Worm (Caenorhabditis elegans) whole organism, L1 larva: ENCODE data around the gene vps-22.

Source experiments
- C04F5.9 ChIP-seq: sonication (generic microtip); optimal IDR thresholded peaks from 2 replicates; lab custom pipeline; 2016; ENCODE audit warnings: missing genetic modification characterization, missing compliant biosample characterization
- C16A3.4 ChIP-seq: fragments of 150-350 bp; optimal IDR thresholded peaks from 2 replicates; lab custom pipeline; 2014; ENCODE audit warnings: missing biosample characterization, missing genetic modification characterization
- C34B4.2 ChIP-seq: sonication (generic microtip); optimal IDR thresholded peaks from 2 replicates; lab custom pipeline; 2017; ENCODE audit warnings: mild to moderate bottlenecking, missing genetic modification characterization, missing compliant biosample characterization
- Y116A8C.19 ChIP-seq: sonication (generic microtip); optimal IDR thresholded peaks from 2 replicates; lab custom pipeline; 2016; ENCODE audit warnings: missing compliant biosample characterization, missing genetic modification characterization, borderline replicate concordance
- alr-1 ChIP-seq: fragments of 200-800 bp; sonication (Bioruptor generic); optimal IDR thresholded peaks from 2 replicates; lab custom pipeline; 2018; ENCODE audit warnings: borderline replicate concordance, mild to moderate bottlenecking, missing genetic modification characterization, missing compliant biosample characterization
- aly-2 ChIP-seq: fragments of 150-350 bp; optimal IDR thresholded peaks from 2 replicates; lab custom pipeline; 2014; ENCODE audit warnings: missing biosample characterization, missing genetic modification characterization
- ama-1 ChIP-seq: fragments of 150-350 bp; optimal IDR thresholded peaks from 2 replicates; lab custom pipeline; 2014
- ceh-90 ChIP-seq: sonication (generic microtip); optimal IDR thresholded peaks from 2 replicates; lab custom pipeline; 2016; ENCODE audit warnings: missing genetic modification characterization, missing compliant biosample characterization
- ces-1 ChIP-seq: fragments of 150-350 bp; optimal IDR thresholded peaks from 2 replicates; lab custom pipeline; 2014; ENCODE audit warnings: missing biosample characterization, missing genetic modification reagents, missing genetic modification characterization
- dpl-1 ChIP-seq, 3 experiments: fragments of 150-350 bp in 2 of 3; sonication (generic microtip) in 1 of 3; optimal IDR thresholded peaks; 2 replicates each; lab custom pipeline; 2014 to 2017; ENCODE audit warnings: missing biosample characterization in 3 of 3, missing genetic modification characterization in 3 of 3, missing genetic modification reagents in 3 of 3
- efl-1 ChIP-seq, 4 experiments: fragments of 150-350 bp; optimal IDR thresholded peaks in 3 of 4; peaks in 1 of 4; 1 replicate in 1 of 4; 2 replicates in 3 of 4; lab custom pipeline; 2014; ENCODE audit warnings: missing biosample characterization in 2 of 4, missing genetic modification characterization in 2 of 4, missing genetic modification reagents in 2 of 4
- efl-3 ChIP-seq: fragments of 200-800 bp; sonication (Bioruptor generic); optimal IDR thresholded peaks from 2 replicates; lab custom pipeline; 2018; ENCODE audit warnings: mild to moderate bottlenecking, missing genetic modification characterization, missing compliant biosample characterization
- elt-2 ChIP-seq: sonication (generic microtip); optimal IDR thresholded peaks from 2 replicates; lab custom pipeline; 2016; ENCODE audit warnings: missing genetic modification characterization, mild to moderate bottlenecking, inconsistent platforms, missing compliant biosample characterization, missing genetic modification reagents
- elt-3 ChIP-seq, 6 experiments: fragments of 150-350 bp in 1 of 6; sonication (generic microtip); optimal IDR thresholded peaks; 2 replicates each; lab custom pipeline; 2017 to 2018; ENCODE audit warnings: missing biosample characterization in 6 of 6, missing genetic modification characterization in 6 of 6, inconsistent platforms in 1 of 6
- ets-5 ChIP-seq: fragments of 200-800 bp; sonication (Bioruptor generic); IDR thresholded peaks from 2 replicates; pipeline ENCODE4 v1.3.6; 2022; ENCODE audit warnings: missing genetic modification characterization, missing compliant biosample characterization
- hpl-2 ChIP-seq: fragments of 150-350 bp; optimal IDR thresholded peaks from 2 replicates; lab custom pipeline; 2014; ENCODE audit warnings: missing biosample characterization, missing genetic modification reagents, missing genetic modification characterization
- lin-15B ChIP-seq: fragments of 150-350 bp; sonication (generic microtip); optimal IDR thresholded peaks from 3 replicates; lab custom pipeline; 2014; ENCODE audit warnings: missing biosample characterization, missing genetic modification characterization
- lin-35 ChIP-seq, 2 experiments: fragments of 150-350 bp; optimal IDR thresholded peaks; 2 replicates each; lab custom pipeline; 2014; ENCODE audit warnings: missing biosample characterization in 2 of 2, missing genetic modification characterization in 2 of 2, missing genetic modification reagents in 2 of 2
- lir-3 ChIP-seq: sonication (generic microtip); optimal IDR thresholded peaks from 2 replicates; lab custom pipeline; 2016; ENCODE audit warnings: mild to moderate bottlenecking, missing genetic modification characterization, moderate library complexity, missing compliant biosample characterization; ENCODE audit not compliant: poor library complexity
- lsy-2 ChIP-seq, 2 experiments: fragments of 150-350 bp; optimal IDR thresholded peaks; 2 replicates each; lab custom pipeline; 2014; ENCODE audit warnings: missing biosample characterization in 2 of 2, missing genetic modification characterization in 2 of 2
- mab-9 ChIP-seq: fragments of 200-800 bp; sonication (Bioruptor generic); IDR thresholded peaks from 2 replicates; pipeline ENCODE4 v1.3.6; 2022; ENCODE audit warnings: missing genetic modification reagents, missing genetic modification characterization, missing compliant biosample characterization
- mdl-1 ChIP-seq, 2 experiments: fragments of 150-350 bp; optimal IDR thresholded peaks; 2 replicates each; lab custom pipeline; 2014 to 2017; ENCODE audit warnings: missing biosample characterization in 2 of 2, missing genetic modification characterization in 2 of 2, inconsistent platforms in 1 of 2
- mef-2 ChIP-seq: fragments of 150-350 bp; optimal IDR thresholded peaks from 2 replicates; lab custom pipeline; 2014; ENCODE audit warnings: missing biosample characterization, missing genetic modification characterization
- nhr-19 ChIP-seq: fragments of 200-800 bp; sonication (Bioruptor generic); conservative IDR thresholded peaks from 2 replicates; pipeline ENCODE4 v1.3.6; 2022; ENCODE audit warnings: missing genetic modification characterization, missing compliant biosample characterization
- nhr-28 ChIP-seq: fragments of 150-350 bp; optimal IDR thresholded peaks from 2 replicates; lab custom pipeline; 2014; ENCODE audit warnings: missing biosample characterization, missing genetic modification characterization
- nhr-47 ChIP-seq: sonication (generic microtip); optimal IDR thresholded peaks from 2 replicates; lab custom pipeline; 2016; ENCODE audit warnings: mild to moderate bottlenecking, missing genetic modification characterization, moderate library complexity, missing compliant biosample characterization
- nhr-84 ChIP-seq: sonication (generic microtip); optimal IDR thresholded peaks from 2 replicates; lab custom pipeline; 2017; ENCODE audit warnings: missing biosample characterization, missing genetic modification characterization
- nhr-85 ChIP-seq: sonication (generic microtip); peaks from one replicate; lab custom pipeline; 2016; ENCODE audit warnings: missing genetic modification characterization, inconsistent platforms, missing compliant biosample characterization
- pag-3 ChIP-seq: sonication (generic microtip); optimal IDR thresholded peaks from 2 replicates; lab custom pipeline; 2017; ENCODE audit warnings: missing genetic modification characterization, mild to moderate bottlenecking, missing compliant biosample characterization, antibody characterized with exemption, borderline replicate concordance; ENCODE audit not compliant: insufficient read depth
- pax-3 ChIP-seq: fragments of 200-800 bp; sonication (Bioruptor generic); optimal IDR thresholded peaks from 2 replicates; lab custom pipeline; 2018; ENCODE audit warnings: mild to moderate bottlenecking, missing genetic modification characterization, moderate library complexity, missing compliant biosample characterization
- rnt-1 ChIP-seq: sonication (generic microtip); optimal IDR thresholded peaks from 2 replicates; lab custom pipeline; 2016; ENCODE audit warnings: mild to moderate bottlenecking, missing genetic modification characterization, moderate library complexity, missing compliant biosample characterization
- snpc-4 ChIP-seq: fragments of 150-350 bp; optimal IDR thresholded peaks from 2 replicates; lab custom pipeline; 2014; ENCODE audit warnings: missing biosample characterization, missing genetic modification characterization
- sox-4 ChIP-seq: sonication (generic microtip); optimal IDR thresholded peaks from 2 replicates; lab custom pipeline; 2016; ENCODE audit warnings: missing genetic modification characterization, missing compliant biosample characterization
- sptf-1 ChIP-seq: fragments of 150-350 bp; optimal IDR thresholded peaks from 2 replicates; lab custom pipeline; 2014; ENCODE audit warnings: missing biosample characterization, missing genetic modification characterization
- sup-37 ChIP-seq: fragments of 200-800 bp; sonication (Bioruptor generic); optimal IDR thresholded peaks from 2 replicates; lab custom pipeline; 2018; ENCODE audit warnings: mild to moderate bottlenecking, missing genetic modification characterization, missing compliant biosample characterization
- tlp-1 ChIP-seq: fragments of 150-350 bp; optimal IDR thresholded peaks from 2 replicates; lab custom pipeline; 2014; ENCODE audit warnings: missing biosample characterization, missing genetic modification characterization
- unc-130 ChIP-seq: fragments of 150-350 bp; optimal IDR thresholded peaks from 2 replicates; lab custom pipeline; 2017; ENCODE audit warnings: missing biosample characterization, missing genetic modification characterization, inconsistent platforms
- vab-15 ChIP-seq: sonication (generic microtip); optimal IDR thresholded peaks from 2 replicates; lab custom pipeline; 2017; ENCODE audit warnings: missing genotype, mild to moderate bottlenecking, missing genetic modification characterization, missing compliant biosample characterization
- zip-4 ChIP-seq: fragments of 200-800 bp; sonication (Bioruptor generic); optimal IDR thresholded peaks from 2 replicates; lab custom pipeline; 2018; ENCODE audit warnings: mild to moderate bottlenecking, missing genetic modification characterization, moderate library complexity, missing compliant biosample characterization

vps-22 gene

ce11 chrIII:4962393-4962792, at the start of gene vps-22:
vps-22 (minus strand) TSS chrIII:4962493.
- TF ChIP-seq C04F5.9 (tag; lab: Kevin White, UChicago) (no peak), C34B4.2 (tag; lab: Kevin White, UChicago) (no peak), vab-15 (tag; lab: Kevin White, UChicago) (no peak), ama-1 (lab: Kevin White, UChicago) (no peak), pax-3 (tag; lab: Kevin White, UChicago) (no peak), sup-37 (GFP tag; lab: Kevin White, UChicago) (no peak), alr-1 (tag; lab: Kevin White, UChicago) (no peak), snpc-4 (tag; lab: Kevin White, UChicago) (no peak), zip-4 (GFP tag; lab: Kevin White, UChicago) (no peak), lir-3 (tag; lab: Kevin White, UChicago) (no peak), mdl-1 (tag; optimal IDR thresholded peaks at IDR 0.05; lab: Kevin White, UChicago) (no peak), nhr-47 (tag; lab: Kevin White, UChicago) (no peak), efl-3 (GFP tag; lab: Kevin White, UChicago) (no peak), mef-2 (no peak), sptf-1 (tag; lab: Kevin White, UChicago) (no peak), ces-1 (GFP tag; lab: Kevin White, UChicago) (no peak), nhr-84 (no peak), lin-35 (GFP tag; optimal IDR thresholded peaks at IDR 0.05; lab: Kevin White, UChicago) (no peak)

- TF ChIP-seq tlp-1 (tag; lab: Kevin White, UChicago) = no peak
- TF ChIP-seq vab-15 (tag; lab: Kevin White, UChicago) = no peak
- no peak for TF ChIP-seq unc-130 (tag; lab: Kevin White, UChicago)
- TF ChIP-seq nhr-28 (tag; lab: Kevin White, UChicago) = no peak
- TF ChIP-seq lin-15B (tag; lab: Kevin White, UChicago) = no peak
- no peak for TF ChIP-seq alr-1 (tag; lab: Kevin White, UChicago)
- TF ChIP-seq lsy-2 (tag; optimal IDR thresholded peaks at IDR 0.05; lab: Kevin White, UChicago) = no peak
These were observed 48.4 kb upstream of the vps-22 start for ce11 chrIII:5010723-5011122.

ce11 chrIII:5008730-5009129, 46.4 kb upstream of the vps-22 start, which contains the start of gene R144.11:
R144.11 (minus strand) TSS chrIII:5008830.
- TF ChIP-seq C16A3.4 (tag; lab: Kevin White, UChicago) (no peak), elt-3 (tag; optimal IDR thresholded peaks at IDR 0.05; lab: Kevin White, UChicago) (no peak), lsy-2 (tag; optimal IDR thresholded peaks at IDR 0.05; lab: Kevin White, UChicago) (no peak), aly-2 (peak; percentile 79), mab-9 (GFP tag; lab: Robert Waterston, UW) (no peak), ets-5 (no peak), zip-4 (GFP tag; lab: Kevin White, UChicago) (no peak), alr-1 (tag; lab: Kevin White, UChicago) (no peak), elt-2 (no peak), dpl-1 (GFP tag; optimal IDR thresholded peaks at IDR 0.05; lab: Kevin White, UChicago) (no peak), nhr-28 (tag; lab: Kevin White, UChicago) (no peak), efl-1 (optimal IDR thresholded peaks at IDR 0.05; lab: Kevin White, UChicago) (no peak), efl-1 (GFP tag; optimal IDR thresholded peaks at IDR 0.05 in 1 of 2; lab: Kevin White, UChicago) (peak in 1 of 2 experiments; percentile 30), sox-4 (tag; lab: Kevin White, UChicago) (no peak), nhr-19 (GFP tag; lab: Robert Waterston, UW) (no peak), nhr-85 (peak; percentile 31), ceh-90 (tag; lab: Kevin White, UChicago) (no peak), hpl-2 (GFP tag; lab: Kevin White, UChicago) (no peak), C04F5.9 (tag; lab: Kevin White, UChicago) (no peak), pag-3 (no peak), Y116A8C.19 (tag; lab: Kevin White, UChicago) (no peak), rnt-1 (no peak)
